Fruit fly (Drosophila melanogaster): ENCODE results near the gene ouib.
A peak's percentile ranks its signal among the peaks of the same experiment; 100 is the strongest.

ouib gene

dm6 chr3R:8704669-8705068 lies 20.6 kb upstream of the ouib start (continued):
- no peak for TF ChIP-seq CG17912 (GFP tag; optimal IDR thresholded peaks at IDR 0.05)
- TF ChIP-seq twi (tag; optimal IDR thresholded peaks at IDR 0.05) = no peak
- peak; percentile 22 for TF ChIP-seq CG1603 (tag; optimal IDR thresholded peaks at IDR 0.05)
- peak; percentile 40 for TF ChIP-seq ac (GFP tag; optimal IDR thresholded peaks at IDR 0.05)
- TF ChIP-seq az2 (GFP tag; optimal IDR thresholded peaks at IDR 0.05) = no peak
- no peak for TF ChIP-seq pfk (GFP tag; optimal IDR thresholded peaks at IDR 0.05)
- no peak for TF ChIP-seq Lim3 (GFP tag; IDR thresholded peaks at IDR 0.05)
- TF ChIP-seq trem (tag; optimal IDR thresholded peaks at IDR 0.05) = no peak
- no peak for TF ChIP-seq Hey (tag; optimal IDR thresholded peaks at IDR 0.05)
- no peak for TF ChIP-seq CG30403 (GFP tag; optimal IDR thresholded peaks at IDR 0.05)
- TF ChIP-seq bigmax (GFP tag; optimal IDR thresholded peaks at IDR 0.05) = no peak
- no peak for TF ChIP-seq cg (GFP tag; optimal IDR thresholded peaks at IDR 0.05)
- no peak for TF ChIP-seq CG8924 (tag; optimal IDR thresholded peaks at IDR 0.05)
- TF ChIP-seq CG12769 (tag; optimal IDR thresholded peaks at IDR 0.05) = no peak
- peak; percentile 81 for TF ChIP-seq sens (GFP tag)
- no peak for TF ChIP-seq Hr78 (GFP tag; optimal IDR thresholded peaks at IDR 0.05)
- no peak for TF ChIP-seq CG10366 (GFP tag; IDR thresholded peaks at IDR 0.05)
- no peak for TF ChIP-seq HmgZ (tag; optimal IDR thresholded peaks at IDR 0.05)
- TF ChIP-seq psq (GFP tag; optimal IDR thresholded peaks at IDR 0.05) = no peak
- peak; percentile 10 for TF ChIP-seq CG9727 (GFP tag; optimal IDR thresholded peaks at IDR 0.05)
- no peak for TF ChIP-seq CG7745 (tag; optimal IDR thresholded peaks at IDR 0.05)
- no peak for TF ChIP-seq Atf-2 (GFP tag; optimal IDR thresholded peaks at IDR 0.05)
- TF ChIP-seq Asciz (GFP tag; optimal IDR thresholded peaks at IDR 0.05) = no peak
- TF ChIP-seq klu (GFP tag; IDR thresholded peaks at IDR 0.05) = no peak
- no peak for TF ChIP-seq CG10209 (GFP tag; optimal IDR thresholded peaks at IDR 0.05)
- TF ChIP-seq lov (optimal IDR thresholded peaks at IDR 0.05) = no peak
- TF ChIP-seq lov (GFP tag; IDR thresholded peaks at IDR 0.05) = no peak
- no peak for TF ChIP-seq eve (GFP tag; optimal IDR thresholded peaks at IDR 0.05)
- peak; percentile 67 for TF ChIP-seq fd102C (GFP tag; optimal IDR thresholded peaks at IDR 0.05)
- peak; percentile 38 for TF ChIP-seq CG15696 (tag; optimal IDR thresholded peaks at IDR 0.05)
- TF ChIP-seq CG2202 (tag; optimal IDR thresholded peaks at IDR 0.05) = peak; percentile 1
- TF ChIP-seq MESR4 (GFP tag; optimal IDR thresholded peaks at IDR 0.05) = no peak
- no peak for TF ChIP-seq luna (GFP tag; optimal IDR thresholded peaks at IDR 0.05)
- TF ChIP-seq CG6813 (GFP tag; optimal IDR thresholded peaks at IDR 0.05) = peak; percentile 32
- no peak for TF ChIP-seq Elba2 (GFP tag; optimal IDR thresholded peaks at IDR 0.05)
- TF ChIP-seq corto (GFP tag; optimal IDR thresholded peaks at IDR 0.05) = no peak
- TF ChIP-seq Fer1 (GFP tag; optimal IDR thresholded peaks at IDR 0.05) = no peak
- TF ChIP-seq stc (GFP tag; IDR thresholded peaks at IDR 0.05) = no peak
- TF ChIP-seq CG4282 (GFP tag; optimal IDR thresholded peaks at IDR 0.05) = no peak
- TF ChIP-seq rib (GFP tag; IDR thresholded peaks at IDR 0.05) = no peak
- TF ChIP-seq CG4404 (GFP tag; IDR thresholded peaks at IDR 0.05) = no peak
- no peak for TF ChIP-seq Camta (GFP tag; optimal IDR thresholded peaks at IDR 0.05)
- no peak for TF ChIP-seq CG17612 (GFP tag; IDR thresholded peaks at IDR 0.05)
- no peak for TF ChIP-seq CG1832 (GFP tag; optimal IDR thresholded peaks at IDR 0.05)
- TF ChIP-seq btn (GFP tag; optimal IDR thresholded peaks at IDR 0.05) = no peak
- TF ChIP-seq CG6654 (GFP tag; optimal IDR thresholded peaks at IDR 0.05) = no peak
- no peak for TF ChIP-seq CG17361 (GFP tag; IDR thresholded peaks at IDR 0.05)
- TF ChIP-seq mirr (GFP tag; optimal IDR thresholded peaks at IDR 0.05) = no peak
- TF ChIP-seq CG8359 (GFP tag; optimal IDR thresholded peaks at IDR 0.05; ENCODE audit: borderline replicate concordance) = no peak
- TF ChIP-seq dmrt11E (tag; optimal IDR thresholded peaks at IDR 0.05) = peak; percentile 1
- TF ChIP-seq gcm (GFP tag; optimal IDR thresholded peaks at IDR 0.05) = no peak
- no peak for TF ChIP-seq Gsc (GFP tag; IDR thresholded peaks at IDR 0.05)
